Fruit fly (Drosophila melanogaster) whole organism: ENCODE measurements around the gene CG18262.

Experiments
- CG8478 ChIP-seq: fragments of >200 bp; optimal IDR thresholded peaks from 2 replicates; lab custom pipeline; 2018; ENCODE audit warnings: inconsistent platforms
- psq ChIP-seq: fragments of >200 bp; optimal IDR thresholded peaks from 2 replicates; lab custom pipeline; 2017

DNA sequence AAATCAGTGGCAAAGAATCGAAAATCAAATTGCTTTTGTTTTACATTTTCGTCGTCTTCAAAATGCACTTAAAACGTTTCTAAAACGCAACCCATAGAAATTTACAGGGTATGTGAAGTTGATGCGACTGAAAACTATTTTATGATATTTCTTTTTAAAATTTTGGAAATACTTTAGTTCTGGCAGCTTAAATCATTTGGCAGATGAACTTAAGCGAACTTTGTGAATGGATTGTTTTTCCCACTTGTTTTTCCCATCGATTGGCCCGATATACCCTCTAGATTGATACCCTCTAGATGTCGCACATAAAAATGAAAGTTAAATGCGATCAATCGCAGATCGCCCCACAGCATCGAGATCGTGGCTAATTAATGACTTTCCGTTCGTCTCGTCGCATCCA lies 26.6 kb upstream of the CG18262 start:
- TF ChIP-seq psq (lab: Kevin White, UChicago) (no peak), CG8478 (lab: Kevin White, UChicago) (no peak)
